Fruit fly (Drosophila melanogaster) whole organism, embryonic: ENCODE results near the gene Nin.

Experiments used
- Abd-B ChIP-seq: fragments of 200-800 bp; sonication (Bioruptor generic); optimal IDR thresholded peaks from 2 replicates; lab custom pipeline; 2018; ENCODE audit warnings: missing biosample characterization, mild to moderate bottlenecking, missing genetic modification characterization, moderate library complexity
- Ada2b ChIP-seq: fragments of 200-800 bp; sonication (Bioruptor generic); IDR thresholded peaks from 2 replicates; pipeline ENCODE4 v1.3.6; 2022; ENCODE audit warnings: missing biosample characterization, missing genetic modification characterization
- Atf6 ChIP-seq: fragments of 200-800 bp; sonication (Bioruptor generic); IDR thresholded peaks from 2 replicates; pipeline ENCODE4 v1.3.6; 2022; ENCODE audit warnings: missing biosample characterization, missing genetic modification characterization
- B-H1 ChIP-seq: fragments of 200-800 bp; sonication (Bioruptor generic); IDR thresholded peaks from 3 replicates; pipeline ENCODE4 v1.3.6; 2022; ENCODE audit warnings: missing biosample characterization, missing genetic modification characterization
- CG10366 ChIP-seq: fragments of 200-800 bp; sonication (Bioruptor generic); IDR thresholded peaks from 2 replicates; pipeline ENCODE4 v1.3.6; 2022; ENCODE audit warnings: missing biosample characterization, missing genetic modification characterization
- CG10462 ChIP-seq: fragments of 200-800 bp; sonication (Bioruptor generic); optimal IDR thresholded peaks from 2 replicates; lab custom pipeline; 2016; ENCODE audit warnings: missing biosample characterization, missing genetic modification characterization
- CG11560 ChIP-seq: fragments of 200-800 bp; sonication (Bioruptor generic); IDR thresholded peaks from 3 replicates; pipeline ENCODE4 v1.3.6; 2022; ENCODE audit warnings: missing biosample characterization, missing genetic modification characterization
- CG11695 ChIP-seq: fragments of 200-800 bp; sonication (Bioruptor generic); IDR thresholded peaks from 3 replicates; pipeline ENCODE4 v1.3.6; 2022; ENCODE audit warnings: missing biosample characterization, missing genetic modification characterization
- CG12219 ChIP-seq: fragments of 200-800 bp; sonication (Bioruptor generic); optimal IDR thresholded peaks from 3 replicates; lab custom pipeline; 2018; ENCODE audit warnings: missing biosample characterization, mild to moderate bottlenecking, missing genetic modification characterization
- CG12299 ChIP-seq: fragments of 200-800 bp; sonication (Bioruptor generic); optimal IDR thresholded peaks from 2 replicates; lab custom pipeline; 2018; ENCODE audit warnings: missing biosample characterization, mild to moderate bottlenecking, missing genetic modification characterization
- CG13287 ChIP-seq: fragments of 200-800 bp; sonication (Bioruptor generic); IDR thresholded peaks from 2 replicates; pipeline ENCODE4 v1.3.6; 2022; ENCODE audit warnings: missing biosample characterization, missing genetic modification characterization; ENCODE audit not compliant: partially characterized antibody
- CG14965 ChIP-seq: fragments of 200-800 bp; sonication (Bioruptor generic); optimal IDR thresholded peaks from 2 replicates; lab custom pipeline; 2016; ENCODE audit warnings: missing biosample characterization, missing genetic modification characterization, borderline replicate concordance
- CG1602 ChIP-seq: fragments of 200-800 bp; sonication (Bioruptor generic); optimal IDR thresholded peaks from 3 replicates; lab custom pipeline; 2016; ENCODE audit warnings: missing biosample characterization, missing genetic modification characterization
- CG1647 ChIP-seq: fragments of 200-800 bp; sonication (Bioruptor generic); optimal IDR thresholded peaks from 3 replicates; lab custom pipeline; 2016; ENCODE audit warnings: missing biosample characterization, missing genetic modification characterization
- CG17912 ChIP-seq: fragments of 200-800 bp; sonication (Bioruptor generic); optimal IDR thresholded peaks from 2 replicates; lab custom pipeline; 2018; ENCODE audit warnings: missing biosample characterization, mild to moderate bottlenecking, missing genetic modification characterization
- CG18262 ChIP-seq: fragments of 200-800 bp; optimal IDR thresholded peaks from 3 replicates; lab custom pipeline; 2019; ENCODE audit warnings: missing biosample characterization, mild to moderate bottlenecking, missing genetic modification characterization, moderate library complexity
- CG18476 ChIP-seq: fragments of 200-800 bp; sonication (Bioruptor generic); optimal IDR thresholded peaks from 2 replicates; lab custom pipeline; 2016; ENCODE audit warnings: missing biosample characterization, mild to moderate bottlenecking, missing genetic modification characterization
- CG2129 ChIP-seq: fragments of 200-800 bp; sonication (Bioruptor generic); IDR thresholded peaks from 2 replicates; pipeline ENCODE4 v1.3.6; 2022; ENCODE audit warnings: missing biosample characterization, missing genetic modification characterization; ENCODE audit not compliant: partially characterized antibody
- CG34224 ChIP-seq: fragments of 200-800 bp; sonication (Bioruptor generic); IDR thresholded peaks from 3 replicates; pipeline ENCODE4 v1.3.6; 2022; ENCODE audit warnings: missing biosample characterization, missing genetic modification characterization; ENCODE audit not compliant: partially characterized antibody
- CG4617 ChIP-seq: fragments of 200-800 bp; sonication (Bioruptor generic); optimal IDR thresholded peaks from 3 replicates; lab custom pipeline; 2016; ENCODE audit warnings: missing biosample characterization, missing genetic modification characterization, borderline replicate concordance
- CG6654 ChIP-seq: fragments of 200-800 bp; sonication (Bioruptor generic); optimal IDR thresholded peaks from 2 replicates; lab custom pipeline; 2017; ENCODE audit warnings: missing biosample characterization, mild to moderate bottlenecking, missing genetic modification characterization
- CG6854 ChIP-seq: fragments of 200-800 bp; sonication (Bioruptor generic); optimal IDR thresholded peaks from 3 replicates; lab custom pipeline; 2017; ENCODE audit warnings: missing biosample characterization, mild to moderate bottlenecking, missing genetic modification characterization
- CG7745 ChIP-seq: fragments of 200-800 bp; sonication (Bioruptor generic); optimal IDR thresholded peaks from 2 replicates; lab custom pipeline; 2018; ENCODE audit warnings: missing biosample characterization, mild to moderate bottlenecking, missing genetic modification characterization, moderate library complexity
- CG8388 ChIP-seq: fragments of 200-800 bp; sonication (Bioruptor generic); optimal IDR thresholded peaks from 2 replicates; lab custom pipeline; 2019; ENCODE audit warnings: missing biosample characterization, mild to moderate bottlenecking, missing genetic modification characterization, moderate library complexity
- CG9817 ChIP-seq: fragments of 200-800 bp; sonication (Bioruptor generic); optimal IDR thresholded peaks from 2 replicates; lab custom pipeline; 2018; ENCODE audit warnings: missing biosample characterization, mild to moderate bottlenecking, missing genetic modification characterization, moderate library complexity
- Camta ChIP-seq: fragments of 200-800 bp; sonication (Bioruptor generic); optimal IDR thresholded peaks from 2 replicates; lab custom pipeline; 2016; ENCODE audit warnings: missing biosample characterization, missing genetic modification characterization
- Deaf1 ChIP-seq: fragments of 200-800 bp; optimal IDR thresholded peaks from 3 replicates; lab custom pipeline; 2019; ENCODE audit warnings: missing biosample characterization, mild to moderate bottlenecking, missing genetic modification characterization, moderate library complexity
- Dp ChIP-seq: fragments of 200-800 bp; sonication (Bioruptor generic); optimal IDR thresholded peaks from 2 replicates; lab custom pipeline; 2018; ENCODE audit warnings: missing biosample characterization, mild to moderate bottlenecking, missing genetic modification characterization, moderate library complexity
- HLH3B ChIP-seq: fragments of 200-800 bp; sonication (Bioruptor generic); IDR thresholded peaks from 2 replicates; pipeline ENCODE4 v1.3.6; 2022; ENCODE audit warnings: missing biosample characterization, missing genetic modification characterization
- HLH54F ChIP-seq: fragments of 200-800 bp; sonication (Bioruptor generic); optimal IDR thresholded peaks from 3 replicates; lab custom pipeline; 2016; ENCODE audit warnings: missing biosample characterization, missing genetic modification characterization
- Hmr ChIP-seq: fragments of 200-800 bp; sonication (Bioruptor generic); optimal IDR thresholded peaks from 3 replicates; lab custom pipeline; 2017; ENCODE audit warnings: mild to moderate bottlenecking, missing biosample characterization, missing genetic modification reagents, missing genetic modification characterization
- Max ChIP-seq: fragments of 200-800 bp; sonication (Bioruptor generic); optimal IDR thresholded peaks from 2 replicates; lab custom pipeline; 2016; ENCODE audit warnings: missing biosample characterization, mild to moderate bottlenecking, missing genetic modification characterization
- Med ChIP-seq: fragments of 200-800 bp; sonication (Bioruptor generic); peaks from one replicate; lab custom pipeline; 2016; ENCODE audit warnings: missing biosample characterization, missing genetic modification characterization, mild to moderate bottlenecking, inconsistent platforms, moderate library complexity
- Six4 ChIP-seq: fragments of 200-800 bp; sonication (Bioruptor generic); optimal IDR thresholded peaks from 2 replicates; lab custom pipeline; 2016; ENCODE audit warnings: missing biosample characterization, missing genetic modification characterization
- Sry-δ ChIP-seq: fragments of 200-800 bp; sonication (Bioruptor generic); optimal IDR thresholded peaks from 2 replicates; lab custom pipeline; 2016; ENCODE audit warnings: missing biosample characterization, missing genetic modification characterization
- Ssrp ChIP-seq: fragments of 200-800 bp; sonication (Bioruptor generic); optimal IDR thresholded peaks from 2 replicates; lab custom pipeline; 2018; ENCODE audit warnings: missing biosample characterization, mild to moderate bottlenecking, missing genetic modification characterization, moderate library complexity
- Vsx1 ChIP-seq: fragments of 200-800 bp; sonication (Bioruptor generic); optimal IDR thresholded peaks from 2 replicates; lab custom pipeline; 2017; ENCODE audit warnings: missing biosample characterization, mild to moderate bottlenecking, missing genetic modification characterization, missing genetic modification reagents
- bowl ChIP-seq: fragments of 200-800 bp; sonication (Bioruptor generic); IDR thresholded peaks from 2 replicates; pipeline ENCODE4 v1.3.6; 2022; ENCODE audit warnings: missing biosample characterization, missing genetic modification characterization
- cato ChIP-seq: fragments of 200-800 bp; sonication (Bioruptor generic); optimal IDR thresholded peaks from 2 replicates; lab custom pipeline; 2016; ENCODE audit warnings: missing biosample characterization, missing genetic modification characterization, borderline replicate concordance
- caup ChIP-seq: fragments of 200-800 bp; sonication (Bioruptor generic); optimal IDR thresholded peaks from 3 replicates; lab custom pipeline; 2017; ENCODE audit warnings: missing biosample characterization, mild to moderate bottlenecking, missing genetic modification characterization, moderate library complexity; ENCODE audit not compliant: severe bottlenecking
- dan ChIP-seq: fragments of 200-800 bp; sonication (Bioruptor generic); IDR thresholded peaks from 2 replicates; pipeline ENCODE4 v1.3.6; 2022; ENCODE audit warnings: missing biosample characterization, missing genetic modification characterization
- ems ChIP-seq: fragments of 200-800 bp; sonication (Bioruptor generic); optimal IDR thresholded peaks from 3 replicates; lab custom pipeline; 2016; ENCODE audit warnings: missing biosample characterization, missing genetic modification characterization
- gem ChIP-seq: fragments of 200-800 bp; sonication (Bioruptor generic); optimal IDR thresholded peaks from 2 replicates; lab custom pipeline; 2019; ENCODE audit warnings: missing biosample characterization, mild to moderate bottlenecking, missing genetic modification characterization, moderate library complexity
- ind ChIP-seq: fragments of 200-800 bp; sonication (Bioruptor generic); optimal IDR thresholded peaks from 3 replicates; lab custom pipeline; 2016; ENCODE audit warnings: missing biosample characterization, missing genetic modification characterization
- mirr ChIP-seq: fragments of 200-800 bp; sonication (Bioruptor generic); optimal IDR thresholded peaks from 3 replicates; lab custom pipeline; 2018; ENCODE audit warnings: missing biosample characterization, mild to moderate bottlenecking, missing genetic modification characterization
- pho ChIP-seq: fragments of 200-800 bp; sonication (Bioruptor generic); optimal IDR thresholded peaks from 2 replicates; lab custom pipeline; 2016; ENCODE audit warnings: missing biosample characterization, missing genetic modification characterization
- schlank ChIP-seq: fragments of 200-800 bp; sonication (Bioruptor generic); optimal IDR thresholded peaks from 2 replicates; lab custom pipeline; 2018; ENCODE audit warnings: missing biosample characterization, mild to moderate bottlenecking, missing genetic modification characterization
- stwl ChIP-seq: fragments of 200-800 bp; sonication (Bioruptor generic); optimal IDR thresholded peaks from 3 replicates; lab custom pipeline; 2018; ENCODE audit warnings: missing biosample characterization, mild to moderate bottlenecking, missing genetic modification characterization, moderate library complexity

The Nin gene

DNA sequence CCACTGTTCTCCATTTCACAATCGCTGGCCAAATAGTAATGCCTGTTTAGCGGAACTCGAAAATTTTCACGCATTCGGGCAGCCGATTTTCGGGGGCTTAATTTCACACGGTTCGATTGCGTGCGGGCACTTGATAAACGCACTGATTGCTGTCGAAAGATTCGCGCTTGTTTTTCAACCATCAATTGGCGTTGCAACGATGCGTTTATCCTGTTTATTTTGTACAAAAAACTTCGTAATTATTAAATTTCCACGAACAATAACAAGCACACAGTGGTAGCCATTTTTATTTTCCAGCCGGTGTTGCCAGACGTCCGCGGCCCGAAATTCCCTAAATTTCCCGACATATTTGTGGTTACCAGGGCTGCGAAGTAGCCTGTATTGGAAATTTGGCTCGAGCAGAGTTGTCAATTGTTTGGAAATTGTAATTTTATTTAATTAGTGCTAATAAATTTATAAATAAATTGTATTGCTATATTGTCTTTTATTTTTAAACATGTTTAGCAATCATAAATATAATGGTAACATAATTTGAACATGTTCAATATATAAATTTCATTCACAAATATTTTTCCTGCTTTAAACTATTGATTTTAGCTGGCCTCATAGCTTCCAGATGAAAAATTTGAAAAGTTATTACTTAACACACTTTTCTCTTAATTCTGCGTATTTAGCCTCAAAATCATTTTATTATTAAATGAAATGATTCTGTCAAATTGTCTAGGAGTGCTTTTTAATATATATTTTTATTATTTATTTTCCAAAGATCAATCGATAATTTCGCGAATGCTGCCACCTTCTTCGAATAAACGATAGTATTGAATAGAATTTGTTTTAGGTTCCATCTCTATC, 48.3 kb upstream of the Nin start, which contains the start of the genes Ncoa6 and cype (continued):
- TF ChIP-seq ems (GFP tag; lab: Kevin White, UChicago): no peak
- TF ChIP-seq CG10462 (GFP tag; lab: Kevin White, UChicago): peak; percentile 13
- TF ChIP-seq CG18476 (GFP tag; lab: Kevin White, UChicago): peak; percentile 23
- no peak for TF ChIP-seq Camta
- TF ChIP-seq Deaf1 (tag; lab: Kevin White, UChicago): peak; percentile 27
- peak; percentile 58 for TF ChIP-seq CG2129 (GFP tag; lab: Robert Waterston, UW)
- no peak for TF ChIP-seq CG14965 (GFP tag; lab: Kevin White, UChicago)
- no peak for TF ChIP-seq Max (GFP tag; lab: Kevin White, UChicago)
- 0 out of 3 replicates have a peak, but pooled peaks have one; percentile 15 for TF ChIP-seq B-H1 (GFP tag; lab: Robert Waterston, UW)
- TF ChIP-seq CG11560: no peak
- peak; percentile 32 for TF ChIP-seq ind
- TF ChIP-seq CG6854 (GFP tag; lab: Kevin White, UChicago): peak; percentile 6
- no peak for TF ChIP-seq CG17912 (GFP tag; lab: Kevin White, UChicago)
- no peak for TF ChIP-seq dan
- peak; percentile 63 for TF ChIP-seq CG9817
- TF ChIP-seq Hmr (GFP tag; lab: Kevin White, UChicago): peak; percentile 64
- peak; percentile 8 for TF ChIP-seq Six4 (GFP tag; lab: Kevin White, UChicago)
- no peak for TF ChIP-seq mirr (GFP tag; lab: Kevin White, UChicago)
- peak; percentile 75 for TF ChIP-seq CG18262
- no peak for TF ChIP-seq Vsx1 (GFP tag; lab: Kevin White, UChicago)
- TF ChIP-seq CG1602 (GFP tag; lab: Kevin White, UChicago): peak; percentile 17
- peak; percentile 75 for TF ChIP-seq gem (tag; lab: Kevin White, UChicago)
- peak; percentile 79 for TF ChIP-seq Med (GFP tag; lab: Kevin White, UChicago)
- TF ChIP-seq CG11695 (GFP tag; lab: Robert Waterston, UW): no peak
- TF ChIP-seq CG34224 (GFP tag; lab: Robert Waterston, UW): peak; percentile 81
- peak; percentile 2 for TF ChIP-seq CG4617 (GFP tag; lab: Kevin White, UChicago)
- TF ChIP-seq pho: no peak
- TF ChIP-seq schlank: peak; percentile 9
- TF ChIP-seq CG7745 (tag; lab: Kevin White, UChicago): no peak
- peak; percentile 31 for TF ChIP-seq CG10366 (GFP tag; lab: Robert Waterston, UW)
- TF ChIP-seq bowl (GFP tag; lab: Robert Waterston, UW): no peak
- no peak for TF ChIP-seq CG12299 (tag; lab: Kevin White, UChicago)
- TF ChIP-seq CG6654: no peak
- no peak for TF ChIP-seq Ada2b (GFP tag; lab: Robert Waterston, UW)
- peak; percentile 54 for TF ChIP-seq Abd-B
- TF ChIP-seq HLH54F (GFP tag; lab: Kevin White, UChicago): no peak
- TF ChIP-seq CG1647 (GFP tag; lab: Kevin White, UChicago): no peak
- TF ChIP-seq Sry-δ (GFP tag; lab: Kevin White, UChicago): peak; percentile 64
- no peak for TF ChIP-seq CG12219 (GFP tag; lab: Kevin White, UChicago)
- TF ChIP-seq Dp (GFP tag; lab: Kevin White, UChicago): peak; percentile 6
- no peak for TF ChIP-seq Atf6 (GFP tag; lab: Robert Waterston, UW)
- TF ChIP-seq CG13287 (GFP tag; lab: Robert Waterston, UW): peak; percentile 87
- peak; percentile 4 for TF ChIP-seq caup (GFP tag; lab: Kevin White, UChicago)
- TF ChIP-seq stwl (tag; lab: Kevin White, UChicago): peak; percentile 38
- peak; percentile 36 for TF ChIP-seq CG8388 (GFP tag; lab: Kevin White, UChicago)
- TF ChIP-seq Ssrp (tag; lab: Kevin White, UChicago): peak; percentile 39
- no peak for TF ChIP-seq HLH3B (GFP tag; lab: Robert Waterston, UW)
- no peak for TF ChIP-seq cato
